Worm (Caenorhabditis elegans): Measurements from ENCODE around the gene unc-83.
A peak's percentile ranks its signal among the peaks of the same experiment; 100 is the strongest.

unc-83 gene

DNA sequence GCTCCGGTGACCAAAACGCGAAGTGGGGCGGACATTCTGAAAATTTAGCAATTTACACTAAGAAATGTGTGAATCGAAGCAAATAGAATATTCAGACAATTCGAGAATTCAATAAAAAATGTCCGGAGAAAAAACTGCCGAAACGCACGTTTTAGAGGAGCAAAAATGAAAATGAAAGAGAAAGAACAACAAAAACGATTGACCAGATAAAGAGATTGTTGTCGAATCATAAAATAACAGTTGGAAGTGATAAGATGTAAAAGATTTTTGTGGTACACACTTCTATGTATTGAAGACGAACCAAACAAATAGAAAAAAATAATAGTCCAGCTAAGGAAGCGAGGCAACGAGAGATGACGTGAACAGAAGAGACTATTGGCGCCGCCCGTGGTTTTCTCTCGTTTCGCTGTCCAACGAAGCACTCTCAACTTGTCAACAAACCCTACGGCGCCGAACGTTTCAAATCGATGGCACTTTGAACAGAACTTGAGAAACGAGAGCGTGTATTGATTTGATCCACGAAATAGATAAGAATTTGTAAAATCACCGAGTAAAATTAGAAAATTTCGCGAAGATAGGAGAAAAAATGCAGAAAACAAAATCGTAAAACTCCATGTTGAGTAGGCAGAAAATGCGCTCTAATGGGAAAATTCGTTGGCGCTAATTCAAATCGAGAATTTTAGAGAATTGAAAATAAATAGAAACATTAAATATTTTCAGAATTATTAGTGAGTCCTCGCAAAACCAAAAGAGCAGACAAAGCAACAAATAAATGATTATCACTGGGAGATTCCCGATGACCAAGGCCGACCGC lies 51.8 kb downstream of the unc-83 start, which contains the start of gene mdh-1 (continued):
- no peak for TF ChIP-seq dve-1 (tag; optimal IDR thresholded peaks at IDR 0.05; ENCODE audit: insufficient read depth)
- TF ChIP-seq mes-2 (tag; optimal IDR thresholded peaks at IDR 0.05; ENCODE audit: poor library complexity, severe bottlenecking) = peak; percentile 9
- TF ChIP-seq F44E2.7 (GFP tag; IDR thresholded peaks at IDR 0.05) = no peak
- no peak for TF ChIP-seq zag-1 (tag; optimal IDR thresholded peaks at IDR 0.05)
- no peak for TF ChIP-seq tag-97 (GFP tag; IDR thresholded peaks at IDR 0.05)
- TF ChIP-seq tra-1 (GFP tag; IDR thresholded peaks at IDR 0.05) = no peak
- peak; percentile 39 for TF ChIP-seq dpl-1 (GFP tag; optimal IDR thresholded peaks at IDR 0.05)
- no peak for TF ChIP-seq nhr-6 (tag; optimal IDR thresholded peaks at IDR 0.05)
- TF ChIP-seq jun-1 (tag; optimal IDR thresholded peaks at IDR 0.05) = no peak
- TF ChIP-seq nhr-42 (GFP tag; IDR thresholded peaks at IDR 0.05) = no peak
- TF ChIP-seq ztf-11 (tag; optimal IDR thresholded peaks at IDR 0.05) = no peak
- no peak for TF ChIP-seq pha-4 (GFP tag; IDR thresholded peaks at IDR 0.05)
- no peak for TF ChIP-seq pha-4 (tag; optimal IDR thresholded peaks at IDR 0.05)
- TF ChIP-seq gei-8 (GFP tag; optimal IDR thresholded peaks at IDR 0.05) = no peak
- TF ChIP-seq mdl-1 (tag; optimal IDR thresholded peaks at IDR 0.05) = no peak
- no peak for TF ChIP-seq fkh-10 (GFP tag; optimal IDR thresholded peaks at IDR 0.05)
- no peak for TF ChIP-seq spr-1 (tag; optimal IDR thresholded peaks at IDR 0.05)
- no peak for TF ChIP-seq lir-3 (tag; optimal IDR thresholded peaks at IDR 0.05)
- TF ChIP-seq unc-39 (tag; optimal IDR thresholded peaks at IDR 0.05) = no peak
- TF ChIP-seq lsy-2 (tag; optimal IDR thresholded peaks at IDR 0.05) = no peak
- peak in 1 of 2 experiments; percentile 97 for TF ChIP-seq unc-62 (GFP tag; optimal IDR thresholded peaks at IDR 0.05 in 1 of 2)
- TF ChIP-seq unc-62 (tag; optimal IDR thresholded peaks at IDR 0.05) = no peak
- no peak for TF ChIP-seq ceh-82 (tag; optimal IDR thresholded peaks at IDR 0.05)
- TF ChIP-seq nhr-25 (tag; optimal IDR thresholded peaks at IDR 0.05; ENCODE audit: borderline replicate concordance, insufficient read depth) = no peak
- TF ChIP-seq daf-19 (GFP tag; conservative IDR thresholded peaks at IDR 0.05) = no peak
- no peak for TF ChIP-seq php-3 (GFP tag; IDR thresholded peaks at IDR 0.05)
- TF ChIP-seq rbr-2 (tag; optimal IDR thresholded peaks at IDR 0.05) = no peak
- no peak for TF ChIP-seq ceh-62 (tag; optimal IDR thresholded peaks at IDR 0.05)
- no peak for TF ChIP-seq zfp-2 (tag; optimal IDR thresholded peaks at IDR 0.05)

DNA sequence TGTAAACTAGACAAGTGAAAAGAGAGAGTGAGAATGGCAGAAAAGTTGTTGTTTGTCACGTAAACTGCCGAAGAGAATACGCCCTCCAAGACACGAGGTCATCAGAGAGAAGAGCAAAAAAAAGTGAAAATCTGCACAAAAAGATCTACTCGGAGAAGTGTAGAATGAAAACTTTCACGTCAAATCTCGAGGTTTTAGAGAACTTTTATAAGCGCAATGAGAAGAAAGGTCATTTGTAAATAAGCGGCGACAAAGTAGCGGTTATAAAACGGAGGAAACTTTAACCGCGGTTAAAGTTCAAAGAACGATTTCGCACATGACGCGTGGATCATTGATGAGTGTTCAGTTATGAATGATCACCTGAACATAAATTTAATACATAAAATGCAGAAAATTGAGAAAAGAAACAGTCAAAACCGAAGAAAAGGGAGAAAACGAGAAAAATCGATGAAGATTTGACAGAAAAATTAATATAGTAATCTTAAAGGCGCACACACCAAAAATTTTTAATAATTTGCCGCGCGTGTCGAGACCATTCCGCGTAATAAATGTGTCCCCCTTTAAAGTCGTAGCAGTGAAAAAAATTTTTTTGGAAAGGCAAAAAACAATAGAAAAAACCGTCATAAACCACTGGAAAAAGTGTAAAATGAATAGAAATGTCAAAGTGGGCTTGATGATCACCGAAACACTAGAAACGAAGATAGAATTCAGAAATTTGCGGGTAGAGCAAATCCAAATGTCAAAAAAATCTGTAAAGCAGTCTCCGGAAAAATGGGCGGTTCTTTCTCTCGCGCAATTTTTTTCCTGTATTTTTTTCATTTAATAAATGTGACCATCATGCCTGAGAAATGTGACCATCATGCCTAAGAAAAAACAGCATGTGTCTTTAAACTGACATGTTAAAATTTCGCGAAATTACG lies 52.7 kb downstream of the unc-83 start:
- TF ChIP-seq F44E2.7 (GFP tag; IDR thresholded peaks at IDR 0.05) (no peak), ctbp-1 (GFP tag; IDR thresholded peaks at IDR 0.05) (0 out of 2 replicates have a peak, but pooled peaks have one; percentile 21), lin-38 (GFP tag; IDR thresholded peaks at IDR 0.05) (no peak), ceh-32 (tag; optimal IDR thresholded peaks at IDR 0.05; ENCODE audit: poor library complexity) (no peak), nhr-48 (tag; optimal IDR thresholded peaks at IDR 0.05) (peak; percentile 35), mxl-3 (GFP tag; optimal IDR thresholded peaks at IDR 0.05) (peak; percentile 47), nhr-111 (GFP tag; optimal IDR thresholded peaks at IDR 0.05) (no peak), nhr-25 (tag; optimal IDR thresholded peaks at IDR 0.05; ENCODE audit: borderline replicate concordance, insufficient read depth) (peak; percentile 90), lin-15B (tag; optimal IDR thresholded peaks at IDR 0.05) (no peak), nhr-6 (tag; optimal IDR thresholded peaks at IDR 0.05) (peak; percentile 64), egl-27 (tag; optimal IDR thresholded peaks at IDR 0.05) (no peak), F37D6.2 (tag; optimal IDR thresholded peaks at IDR 0.05) (no peak), hif-1 (tag; optimal IDR thresholded peaks at IDR 0.05) (peak; percentile 85 to 99), ces-1 (GFP tag; optimal IDR thresholded peaks at IDR 0.05) (no peak), hlh-11 (tag; optimal IDR thresholded peaks at IDR 0.05) (peak; percentile 56), F26F4.8 (GFP tag; conservative IDR thresholded peaks at IDR 0.05) (no peak), mep-1 (tag; optimal IDR thresholded peaks at IDR 0.05) (peak; percentile 81), Y105C5A.15 (GFP tag; IDR thresholded peaks at IDR 0.05) (no peak), hmg-1.1 (GFP tag; IDR thresholded peaks at IDR 0.05) (no peak), mes-2 (tag; optimal IDR thresholded peaks at IDR 0.05; ENCODE audit: poor library complexity, severe bottlenecking) (no peak), mdl-1 (tag; optimal IDR thresholded peaks at IDR 0.05) (peak in 1 of 2 experiments; percentile 63), arid-1 (GFP tag; conservative IDR thresholded peaks at IDR 0.05) (no peak), skn-1 (tag; optimal IDR thresholded peaks at IDR 0.05) (no peak), gei-8 (GFP tag; optimal IDR thresholded peaks at IDR 0.05) (no peak)
